Fruit fly (Drosophila melanogaster) whole organism, embryonic: ENCODE data around the gene CG3919.

Experiments used
- Awh ChIP-seq: fragments of 200-800 bp; sonication (Bioruptor generic); IDR thresholded peaks from 2 replicates; pipeline ENCODE4, ENCODE4 v1.3.6; 2022; ENCODE audit warnings: missing biosample characterization, missing genetic modification characterization
- B-H1 ChIP-seq: fragments of 200-800 bp; sonication (Bioruptor generic); IDR thresholded peaks from 3 replicates; pipeline ENCODE4 v1.3.6; 2022; ENCODE audit warnings: missing biosample characterization, missing genetic modification characterization
- Blimp-1 ChIP-seq: fragments of 200-800 bp; sonication (Bioruptor generic); optimal IDR thresholded peaks from 3 replicates; lab custom pipeline; 2018; ENCODE audit warnings: missing biosample characterization, missing genetic modification characterization, mild to moderate bottlenecking, moderate library complexity, missing genetic modification reagents
- CG11247 ChIP-seq: fragments of 200-800 bp; sonication (Bioruptor generic); IDR thresholded peaks from 2 replicates; pipeline ENCODE4 v1.3.6; 2022; ENCODE audit warnings: missing biosample characterization, missing genetic modification characterization
- CG12219 ChIP-seq: fragments of 200-800 bp; sonication (Bioruptor generic); optimal IDR thresholded peaks from 3 replicates; lab custom pipeline; 2018; ENCODE audit warnings: missing biosample characterization, mild to moderate bottlenecking, missing genetic modification characterization
- CG12236 ChIP-seq: fragments of 200-800 bp; sonication (Bioruptor generic); optimal IDR thresholded peaks from 2 replicates; lab custom pipeline; 2016; ENCODE audit warnings: missing biosample characterization, missing genetic modification characterization
- CG12769 ChIP-seq: fragments of 200-800 bp; sonication (Bioruptor generic); optimal IDR thresholded peaks from 2 replicates; lab custom pipeline; 2019; ENCODE audit warnings: missing biosample characterization, mild to moderate bottlenecking, missing genetic modification characterization, moderate library complexity
- CG13424 ChIP-seq: fragments of 200-800 bp; sonication (Bioruptor generic); optimal IDR thresholded peaks from 2 replicates; lab custom pipeline; 2019; ENCODE audit warnings: missing biosample characterization, mild to moderate bottlenecking, missing genetic modification characterization, moderate library complexity
- CG1602 ChIP-seq: fragments of 200-800 bp; sonication (Bioruptor generic); optimal IDR thresholded peaks from 3 replicates; lab custom pipeline; 2016; ENCODE audit warnings: missing biosample characterization, missing genetic modification characterization
- CG1792 ChIP-seq: fragments of 200-800 bp; sonication (Bioruptor generic); optimal IDR thresholded peaks from 2 replicates; lab custom pipeline; 2016; ENCODE audit warnings: missing biosample characterization, missing genetic modification characterization
- CG2116 ChIP-seq: fragments of 200-800 bp; sonication (Bioruptor generic); optimal IDR thresholded peaks from 3 replicates; lab custom pipeline; 2018; ENCODE audit warnings: missing biosample characterization, mild to moderate bottlenecking, missing genetic modification characterization
- CG31441 ChIP-seq: fragments of 200-800 bp; sonication (Bioruptor generic); IDR thresholded peaks from 2 replicates; pipeline ENCODE4 v1.3.6; 2022; ENCODE audit warnings: missing biosample characterization, missing genetic modification characterization
- CG3163 ChIP-seq: fragments of 200-800 bp; sonication (Bioruptor generic); optimal IDR thresholded peaks from 3 replicates; lab custom pipeline; 2016; ENCODE audit warnings: missing biosample characterization, missing genetic modification characterization
- CG3407 ChIP-seq: fragments of 200-800 bp; sonication (Bioruptor generic); optimal IDR thresholded peaks from 2 replicates; lab custom pipeline; 2018; ENCODE audit warnings: missing biosample characterization, mild to moderate bottlenecking, missing genetic modification characterization
- CG4707 ChIP-seq: fragments of 200-800 bp; sonication (Bioruptor generic); optimal IDR thresholded peaks from 2 replicates; lab custom pipeline; 2018; ENCODE audit warnings: missing biosample characterization, mild to moderate bottlenecking, missing genetic modification characterization, moderate library complexity
- CG5180 ChIP-seq: fragments of 200-800 bp; sonication (Bioruptor generic); optimal IDR thresholded peaks from 3 replicates; lab custom pipeline; 2017; ENCODE audit warnings: missing biosample characterization, missing genetic modification characterization, mild to moderate bottlenecking, moderate library complexity, missing genetic modification reagents
- CG6813 ChIP-seq: fragments of 200-800 bp; sonication (Bioruptor generic); optimal IDR thresholded peaks from 2 replicates; lab custom pipeline; 2017; ENCODE audit warnings: missing biosample characterization, missing genetic modification characterization, mild to moderate bottlenecking, moderate library complexity, missing genetic modification reagents
- CG7987 ChIP-seq: fragments of 200-800 bp; sonication (Bioruptor generic); optimal IDR thresholded peaks from 2 replicates; lab custom pipeline; 2018; ENCODE audit warnings: missing biosample characterization, mild to moderate bottlenecking, missing genetic modification characterization, moderate library complexity
- CG8089 ChIP-seq: fragments of 200-800 bp; sonication (Bioruptor generic); optimal IDR thresholded peaks from 3 replicates; lab custom pipeline; 2016; ENCODE audit warnings: missing biosample characterization, missing genetic modification characterization
- CG9797 ChIP-seq: fragments of 200-800 bp; sonication (Bioruptor generic); optimal IDR thresholded peaks from 3 replicates; lab custom pipeline; 2018; ENCODE audit warnings: missing biosample characterization, mild to moderate bottlenecking, missing genetic modification characterization
- Chrac-16 ChIP-seq: fragments of 200-800 bp; sonication (Bioruptor generic); optimal IDR thresholded peaks from 3 replicates; lab custom pipeline; 2016; ENCODE audit warnings: missing biosample characterization, missing genetic modification characterization
- CrebB ChIP-seq: fragments of 200-800 bp; sonication (Bioruptor generic); optimal IDR thresholded peaks from 3 replicates; lab custom pipeline; 2018; ENCODE audit warnings: missing biosample characterization, mild to moderate bottlenecking, missing genetic modification characterization
- D19B ChIP-seq: fragments of 200-800 bp; sonication (Bioruptor generic); optimal IDR thresholded peaks from 2 replicates; lab custom pipeline; 2017; ENCODE audit warnings: missing biosample characterization, mild to moderate bottlenecking, missing genetic modification characterization
- Dip2 ChIP-seq: fragments of 200-800 bp; sonication (Bioruptor generic); IDR thresholded peaks from 2 replicates; pipeline ENCODE4 v1.3.6; 2022; ENCODE audit warnings: missing biosample characterization, missing genetic modification characterization
- Dll ChIP-seq: fragments of 200-800 bp; sonication (Bioruptor generic); IDR thresholded peaks from 4 replicates; pipeline ENCODE4 v1.3.6; 2022; ENCODE audit warnings: missing biosample characterization, missing genetic modification characterization; ENCODE audit not compliant: partially characterized antibody
- E2f2 ChIP-seq: fragments of 200-800 bp; sonication (Bioruptor generic); IDR thresholded peaks from 2 replicates; pipeline ENCODE4 v1.3.6; 2022; ENCODE audit warnings: missing biosample characterization, missing genetic modification characterization
- HmgZ ChIP-seq: fragments of 200-800 bp; sonication (Bioruptor generic); optimal IDR thresholded peaks from 2 replicates; lab custom pipeline; 2018; ENCODE audit warnings: missing biosample characterization, mild to moderate bottlenecking, missing genetic modification characterization
- Hr39 ChIP-seq: fragments of >200 bp; optimal IDR thresholded peaks from 2 replicates; lab custom pipeline; 2017
- Sry-δ ChIP-seq: fragments of 200-800 bp; sonication (Bioruptor generic); optimal IDR thresholded peaks from 2 replicates; lab custom pipeline; 2016; ENCODE audit warnings: missing biosample characterization, missing genetic modification characterization
- Xrp1 ChIP-seq: fragments of 200-800 bp; sonication (Bioruptor generic); IDR thresholded peaks from 2 replicates; pipeline ENCODE4 v1.3.6; 2022; ENCODE audit warnings: missing biosample characterization, missing genetic modification characterization
- chn ChIP-seq: fragments of 200-800 bp; sonication (Bioruptor generic); optimal IDR thresholded peaks from 2 replicates; lab custom pipeline; 2016; ENCODE audit warnings: missing biosample characterization, missing genetic modification characterization
- ci ChIP-seq: fragments of 200-800 bp; sonication (Bioruptor generic); IDR thresholded peaks from 3 replicates; pipeline ENCODE4 v1.3.6; 2022; ENCODE audit warnings: missing biosample characterization, missing genetic modification characterization
- dati ChIP-seq: fragments of 200-800 bp; sonication (Bioruptor generic); IDR thresholded peaks from 2 replicates; pipeline ENCODE4 v1.3.6; 2022; ENCODE audit warnings: missing biosample characterization, missing genetic modification characterization
- dm ChIP-seq: fragments of 200-800 bp; sonication (Bioruptor generic); optimal IDR thresholded peaks from 3 replicates; lab custom pipeline; 2016; ENCODE audit warnings: missing biosample characterization, missing genetic modification characterization
- dpn ChIP-seq, 2 experiments: fragments of 200-800 bp; sonication (Bioruptor generic); optimal IDR thresholded peaks; 3 replicates each; lab custom pipeline; 2016; ENCODE audit warnings: missing biosample characterization in 2 of 2, missing genetic modification characterization in 2 of 2
- emc ChIP-seq: fragments of 200-800 bp; sonication (Bioruptor generic); optimal IDR thresholded peaks from 2 replicates; lab custom pipeline; 2016; ENCODE audit warnings: missing biosample characterization, missing genetic modification characterization
- esg ChIP-seq: fragments of 200-800 bp; sonication (Bioruptor generic); conservative IDR thresholded peaks from 2 replicates; pipeline ENCODE4 v1.3.6; 2022; ENCODE audit warnings: missing biosample characterization, missing genetic modification characterization
- ftz-f1 ChIP-seq: fragments of 200-800 bp; sonication (Bioruptor generic); optimal IDR thresholded peaks from 2 replicates; lab custom pipeline; 2016; ENCODE audit warnings: missing biosample characterization, missing genetic modification characterization
- gce ChIP-seq: fragments of 200-800 bp; sonication (Bioruptor generic); IDR thresholded peaks from 3 replicates; pipeline ENCODE4 v1.3.6; 2022; ENCODE audit warnings: missing biosample characterization, missing genetic modification characterization
- gro ChIP-seq: fragments of 200-800 bp; sonication (Bioruptor generic); optimal IDR thresholded peaks from 2 replicates; lab custom pipeline; 2016; ENCODE audit warnings: missing biosample characterization, missing genetic modification characterization
- gsb-n ChIP-seq: fragments of 200-800 bp; sonication (Bioruptor generic); optimal IDR thresholded peaks from 3 replicates; lab custom pipeline; 2018; ENCODE audit warnings: missing biosample characterization, mild to moderate bottlenecking, missing genetic modification characterization
- knrl ChIP-seq: fragments of 200-800 bp; sonication (Bioruptor generic); IDR thresholded peaks from 3 replicates; pipeline ENCODE4 v1.3.6; 2022; ENCODE audit warnings: missing biosample characterization, missing genetic modification characterization; ENCODE audit not compliant: partially characterized antibody
- lab ChIP-seq: fragments of 200-800 bp; sonication (Bioruptor generic); optimal IDR thresholded peaks from 3 replicates; lab custom pipeline; 2017; ENCODE audit warnings: missing biosample characterization, missing genetic modification characterization, mild to moderate bottlenecking, moderate library complexity, missing genetic modification reagents
- prd ChIP-seq, 3 experiments: fragments of >200 bp in 2 of 3; fragments of 200-800 bp in 1 of 3; sonication (Bioruptor generic) in 1 of 3; optimal IDR thresholded peaks in 2 of 3; IDR thresholded peaks in 1 of 3; 2 replicates in 2 of 3; 3 replicates in 1 of 3; pipeline versions ENCODE4 v1.3.6 to Lab custom; 2017 to 2022; ENCODE audit warnings: missing biosample characterization in 1 of 3, missing genetic modification characterization in 1 of 3
- rib ChIP-seq: fragments of 200-800 bp; sonication (Bioruptor generic); IDR thresholded peaks from 2 replicates; pipeline ENCODE4 v1.3.6; 2022; ENCODE audit warnings: missing biosample characterization, missing genetic modification characterization
- scrt ChIP-seq: fragments of 200-800 bp; sonication (Bioruptor generic); optimal IDR thresholded peaks from 2 replicates; lab custom pipeline; 2018; ENCODE audit warnings: missing biosample characterization, mild to moderate bottlenecking, missing genetic modification characterization, moderate library complexity
- sisA ChIP-seq: fragments of 200-800 bp; sonication (Bioruptor generic); IDR thresholded peaks from 2 replicates; pipeline ENCODE4 v1.3.6; 2022; ENCODE audit warnings: missing biosample characterization, missing genetic modification characterization
- sug ChIP-seq: fragments of 200-800 bp; optimal IDR thresholded peaks from 2 replicates; lab custom pipeline; 2019; ENCODE audit warnings: missing biosample characterization, mild to moderate bottlenecking, missing genetic modification characterization, moderate library complexity
- unpg ChIP-seq: fragments of 200-800 bp; sonication (Bioruptor generic); optimal IDR thresholded peaks from 3 replicates; lab custom pipeline; 2018; ENCODE audit warnings: missing biosample characterization, mild to moderate bottlenecking, missing genetic modification characterization, moderate library complexity
- vvl ChIP-seq: fragments of 200-800 bp; sonication (Bioruptor generic); IDR thresholded peaks from 2 replicates; pipeline ENCODE4 v1.3.6; 2022; ENCODE audit warnings: missing biosample characterization, missing genetic modification characterization

CG3919 gene

DNA sequence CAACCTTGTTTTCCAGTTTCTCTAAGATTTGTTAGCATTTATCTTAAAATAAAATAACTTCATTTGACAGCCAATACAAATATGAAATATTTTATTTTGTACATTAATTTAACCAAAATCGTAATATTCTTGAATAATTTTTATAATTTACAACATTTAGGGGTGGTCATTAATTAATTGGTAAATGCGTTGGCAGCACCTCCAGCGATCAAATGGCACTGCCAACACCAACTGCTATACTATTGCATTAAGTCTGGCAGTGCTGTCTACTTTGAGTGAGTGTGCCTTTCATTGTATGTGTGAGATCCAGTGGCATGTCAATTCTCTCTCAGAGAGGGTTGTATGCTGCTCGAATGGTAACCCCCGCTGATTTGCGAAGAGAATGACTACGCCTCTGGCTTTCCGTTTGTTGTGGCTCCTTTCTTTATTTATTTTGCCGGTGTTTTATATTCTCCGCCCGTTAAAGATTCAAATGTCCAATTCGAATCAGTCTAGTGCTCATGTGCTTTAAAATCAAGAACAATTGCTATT, at the start of gene CG3919 (continued):
- peak; percentile 5 for TF ChIP-seq Sry-δ (GFP tag; lab: Kevin White, UChicago)
- TF ChIP-seq dpn (GFP tag; optimal IDR thresholded peaks at IDR 0.05; lab: Kevin White, UChicago), result peak; percentile 47 to 56
- peak; percentile 60 for TF ChIP-seq CG12769 (tag; lab: Kevin White, UChicago)
- no peak for TF ChIP-seq prd (optimal IDR thresholded peaks at IDR 0.05; lab: Kevin White, UChicago)
- TF ChIP-seq prd (GFP tag; IDR thresholded peaks at IDR 0.05; lab: Robert Waterston, UW), result peak; percentile 71; the same call in 2 of the 3 replicates
- peak; percentile 21 for TF ChIP-seq HmgZ
- peak; percentile 15 for TF ChIP-seq CG3407 (GFP tag; lab: Kevin White, UChicago)
- peak; percentile 44 for TF ChIP-seq CG8089 (GFP tag; lab: Kevin White, UChicago)
- TF ChIP-seq Awh (GFP tag; lab: Robert Waterston, UW), result peak; percentile 60; the same call in 1 of the 2 replicates
- TF ChIP-seq CG1602 (GFP tag; lab: Kevin White, UChicago), result peak; percentile 37
- TF ChIP-seq CG9797, result no peak
- TF ChIP-seq esg (GFP tag; lab: Robert Waterston, UW), result peak; percentile 35; the same call in 1 of the 2 replicates
- TF ChIP-seq emc, result peak; percentile 18
- no peak for TF ChIP-seq dati (GFP tag; lab: Robert Waterston, UW)
- TF ChIP-seq chn (GFP tag; lab: Kevin White, UChicago), result peak; percentile 44
- no peak for TF ChIP-seq B-H1 (GFP tag; lab: Robert Waterston, UW)
- TF ChIP-seq Hr39 (lab: Kevin White, UChicago), result no peak
- no peak for TF ChIP-seq E2f2 (GFP tag; lab: Robert Waterston, UW)
- TF ChIP-seq CG2116 (GFP tag; lab: Kevin White, UChicago), result peak; percentile 37
- no peak for TF ChIP-seq scrt (GFP tag; lab: Kevin White, UChicago)
- peak; percentile 47 for TF ChIP-seq Blimp-1 (GFP tag; lab: Kevin White, UChicago)
- TF ChIP-seq rib (GFP tag; lab: Robert Waterston, UW), result peak; percentile 56
- no peak for TF ChIP-seq CG1792
- peak; percentile 7 for TF ChIP-seq gsb-n (tag; lab: Kevin White, UChicago)
- TF ChIP-seq gce (GFP tag; lab: Robert Waterston, UW), result peak; percentile 69; the same call in 2 of the 3 replicates
- peak; percentile 83 for TF ChIP-seq vvl (GFP tag; lab: Robert Waterston, UW)
- TF ChIP-seq unpg (GFP tag; lab: Kevin White, UChicago), result peak; percentile 56
- peak; percentile 24 for TF ChIP-seq gro (GFP tag; lab: Kevin White, UChicago)
- peak; percentile 61 for TF ChIP-seq dm
- peak; percentile 4 for TF ChIP-seq sug (tag; lab: Kevin White, UChicago)
- TF ChIP-seq Dip2 (GFP tag; lab: Robert Waterston, UW), result no peak
- TF ChIP-seq CG13424 (tag; lab: Kevin White, UChicago), result peak; percentile 75
- peak; percentile 77 for TF ChIP-seq CG31441 (GFP tag; lab: Robert Waterston, UW)
- no peak for TF ChIP-seq CrebB (tag; lab: Kevin White, UChicago)
- TF ChIP-seq CG12219 (GFP tag; lab: Kevin White, UChicago), result peak; percentile 11
- peak; percentile 46 for TF ChIP-seq Chrac-16 (GFP tag; lab: Kevin White, UChicago)
- TF ChIP-seq ftz-f1, result no peak
- TF ChIP-seq D19B, result peak; percentile 4
- no peak for TF ChIP-seq CG5180 (GFP tag; lab: Kevin White, UChicago)
- peak; percentile 51 for TF ChIP-seq CG11247 (GFP tag; lab: Robert Waterston, UW)
- TF ChIP-seq ci, result peak; percentile 84; the same call in 2 of the 3 replicates
- TF ChIP-seq Xrp1 (GFP tag; lab: Robert Waterston, UW), result peak; percentile 76
- TF ChIP-seq CG3163 (GFP tag; lab: Kevin White, UChicago), result peak; percentile 21
- TF ChIP-seq CG7987, result peak; percentile 41
- peak; percentile 60 for TF ChIP-seq lab (GFP tag; lab: Kevin White, UChicago)
- TF ChIP-seq Dll, result no peak
- TF ChIP-seq CG12236 (GFP tag; lab: Kevin White, UChicago), result no peak
- no peak for TF ChIP-seq knrl (GFP tag; lab: Robert Waterston, UW)
- peak; percentile 26 for TF ChIP-seq CG6813 (GFP tag; lab: Kevin White, UChicago)
- TF ChIP-seq CG4707, result no peak
- peak; percentile 20 for TF ChIP-seq sisA (GFP tag; lab: Robert Waterston, UW)
